Worm (Caenorhabditis elegans): ENCODE measurements around the gene jmjd-2.

jmjd-2 gene

DNA sequence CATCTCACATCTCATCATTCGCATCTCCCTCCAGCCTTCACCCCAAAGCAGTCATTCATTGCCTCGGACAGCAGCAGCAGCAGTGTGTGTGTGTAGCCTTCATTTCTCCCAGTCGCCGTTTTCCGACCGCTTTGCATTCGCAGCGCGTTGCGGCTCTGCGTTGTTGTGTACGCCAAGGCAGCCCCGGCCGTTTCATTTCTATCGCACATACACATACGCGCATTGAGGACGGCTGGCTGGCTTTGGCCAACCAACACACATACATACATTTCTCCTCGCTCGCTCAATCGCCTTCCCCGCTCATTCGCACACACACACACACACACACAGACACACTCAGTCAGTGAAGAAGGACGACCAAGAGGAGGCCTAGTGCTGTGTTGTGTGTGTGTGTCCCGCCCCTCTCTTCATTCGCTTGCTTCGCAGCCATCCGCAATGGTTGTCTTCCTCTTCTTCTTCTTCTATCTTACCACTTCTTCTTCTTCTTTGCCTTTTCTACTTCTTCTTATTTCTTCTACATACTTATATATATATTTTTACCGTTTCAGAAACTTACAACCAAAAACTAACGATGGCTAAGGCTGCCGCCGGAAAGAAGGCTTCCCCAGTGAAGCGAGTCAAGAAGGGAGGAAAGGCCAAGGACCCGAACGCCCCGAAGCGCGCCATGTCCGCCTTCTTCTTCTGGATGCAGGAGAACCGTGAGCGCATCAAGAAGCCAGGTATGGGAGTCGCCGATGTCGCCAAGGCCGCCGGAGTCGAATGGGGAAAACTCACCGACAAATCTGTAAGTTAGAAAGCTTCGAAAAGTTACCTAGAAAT lies 7.0 kb upstream of the jmjd-2 start, which contains the start of gene hmg-1.1 (continued):
- TF ChIP-seq nhr-27 (tag; optimal IDR thresholded peaks at IDR 0.05): no peak
- TF ChIP-seq madf-6 (GFP tag; IDR thresholded peaks at IDR 0.05): no peak
- peak; percentile 22; the same call in 1 of the 2 replicates for TF ChIP-seq egrh-3 (GFP tag; IDR thresholded peaks at IDR 0.05)
- 0 out of 2 replicates have a peak, but pooled peaks have one; percentile 38 for TF ChIP-seq let-526 (GFP tag; IDR thresholded peaks at IDR 0.05)
- no peak for TF ChIP-seq hmg-20 (GFP tag; IDR thresholded peaks at IDR 0.05)
- TF ChIP-seq F22D6.2 (tag; optimal IDR thresholded peaks at IDR 0.05): no peak
- TF ChIP-seq fkh-3 (tag; optimal IDR thresholded peaks at IDR 0.05): no peak
- TF ChIP-seq egl-44 (GFP tag; IDR thresholded peaks at IDR 0.05): peak; percentile 56; the same call in 1 of the 2 replicates
- TF ChIP-seq zim-3 (tag; optimal IDR thresholded peaks at IDR 0.05): peak; percentile 29
- no peak for TF ChIP-seq Y53F4B.3 (GFP tag; IDR thresholded peaks at IDR 0.05)
- no peak for TF ChIP-seq hlh-26 (GFP tag; conservative IDR thresholded peaks at IDR 0.05)
- TF ChIP-seq zfh-2 (GFP tag; conservative IDR thresholded peaks at IDR 0.05): peak; percentile 87
- no peak for TF ChIP-seq nfya-1 (tag; optimal IDR thresholded peaks at IDR 0.05; ENCODE audit: borderline replicate concordance, insufficient read depth)
- TF ChIP-seq him-1 (tag; optimal IDR thresholded peaks at IDR 0.05): no peak
- peak; percentile 87 for TF ChIP-seq ceh-27 (GFP tag; optimal IDR thresholded peaks at IDR 0.05)
- TF ChIP-seq T07F8.4 (tag; optimal IDR thresholded peaks at IDR 0.05): no peak
- TF ChIP-seq F37B4.10 (GFP tag; IDR thresholded peaks at IDR 0.05): no peak
- peak; percentile 63 for TF ChIP-seq atf-7 (tag; optimal IDR thresholded peaks at IDR 0.05)
- no peak for TF ChIP-seq lsy-27 (tag; optimal IDR thresholded peaks at IDR 0.05; ENCODE audit: borderline replicate concordance, insufficient read depth)
- TF ChIP-seq lsl-1 (GFP tag; optimal IDR thresholded peaks at IDR 0.05): peak; percentile 8
- TF ChIP-seq F39B2.1 (GFP tag; IDR thresholded peaks at IDR 0.05): no peak
- 0 out of 2 replicates have a peak, but pooled peaks have one; percentile 54 for TF ChIP-seq ekl-4 (GFP tag; IDR thresholded peaks at IDR 0.05)
- no peak for TF ChIP-seq ztf-22 (GFP tag; optimal IDR thresholded peaks at IDR 0.05)
- TF ChIP-seq unc-130 (GFP tag; optimal IDR thresholded peaks at IDR 0.05): no peak
- TF ChIP-seq tbx-9 (tag; optimal IDR thresholded peaks at IDR 0.05; ENCODE audit: borderline replicate concordance): no peak
- peak; percentile 65 for TF ChIP-seq lin-40 (tag; optimal IDR thresholded peaks at IDR 0.05)
- TF ChIP-seq snpc-1.1 (tag; optimal IDR thresholded peaks at IDR 0.05; ENCODE audit: insufficient read depth): no peak
- TF ChIP-seq T26A5.8 (tag; optimal IDR thresholded peaks at IDR 0.05): no peak
- TF ChIP-seq mxl-1 (tag; optimal IDR thresholded peaks at IDR 0.05): no peak
- TF ChIP-seq mes-4 (tag; optimal IDR thresholded peaks at IDR 0.05): no peak
- no peak for TF ChIP-seq ztf-28 (GFP tag; IDR thresholded peaks at IDR 0.05)
- TF ChIP-seq F33H1.4 (GFP tag; IDR thresholded peaks at IDR 0.05): no peak
- TF ChIP-seq aptf-2 (GFP tag; conservative IDR thresholded peaks at IDR 0.05): 0 out of 2 replicates have a peak, but pooled peaks have one; percentile 42
- peak; percentile 69 for TF ChIP-seq mcd-1 (GFP tag; IDR thresholded peaks at IDR 0.05)

DNA sequence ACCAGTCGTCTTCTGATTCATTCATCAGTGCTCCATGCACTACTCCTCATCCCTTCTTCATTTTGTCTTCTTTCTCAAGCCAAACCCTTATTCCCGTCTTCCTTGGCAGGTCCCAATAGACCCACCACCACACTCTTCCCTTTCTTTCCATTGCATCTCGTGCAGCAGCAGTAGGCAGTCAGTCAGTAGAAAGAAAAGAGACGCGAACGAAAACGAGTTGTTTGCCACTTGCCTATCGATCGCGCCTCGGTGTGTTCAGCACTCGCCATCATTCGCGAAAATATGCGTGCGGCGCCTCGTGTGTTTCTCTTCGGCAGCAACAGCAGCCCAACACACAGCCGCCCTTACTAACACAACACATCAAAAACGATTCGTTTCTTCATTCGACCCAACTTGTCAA lies 6.1 kb upstream of the jmjd-2 start:
- TF ChIP-seq nhr-80 (tag; optimal IDR thresholded peaks at IDR 0.05) (peak; percentile 42), ccch-3 (GFP tag; optimal IDR thresholded peaks at IDR 0.05) (no peak), zfh-2 (GFP tag; conservative IDR thresholded peaks at IDR 0.05) (peak; percentile 46; the same call in 1 of the 2 replicates), dox-1 (GFP tag; IDR thresholded peaks at IDR 0.05) (peak; percentile 26; the same call in 1 of the 2 replicates), egl-18 (GFP tag; IDR thresholded peaks at IDR 0.05) (0 out of 2 replicates have a peak, but pooled peaks have one; percentile 44), lin-35 (GFP tag; optimal IDR thresholded peaks at IDR 0.05) (peak in 1 of 3 experiments; percentile 0), pbrm-1 (GFP tag; IDR thresholded peaks at IDR 0.05) (peak; percentile 56; the same call in 1 of the 2 replicates), attf-5 (GFP tag; optimal IDR thresholded peaks at IDR 0.05) (peak; percentile 48), hmg-1.2 (GFP tag; IDR thresholded peaks at IDR 0.05) (peak; percentile 22; the same call in 1 of the 2 replicates), ztf-3 (GFP tag; optimal IDR thresholded peaks at IDR 0.05) (no peak), Y56A3A.18 (GFP tag; IDR thresholded peaks at IDR 0.05) (0 out of 2 replicates have a peak, but pooled peaks have one; percentile 24), F37B4.10 (GFP tag; IDR thresholded peaks at IDR 0.05) (no peak), hmg-20 (GFP tag; IDR thresholded peaks at IDR 0.05) (no peak), F39B2.1 (GFP tag; IDR thresholded peaks at IDR 0.05) (no peak), egrh-3 (GFP tag; IDR thresholded peaks at IDR 0.05) (peak; percentile 24), C06A6.2 (GFP tag; conservative IDR thresholded peaks at IDR 0.05) (0 out of 2 replicates have a peak, but pooled peaks have one; percentile 36), tbp1 (GFP tag; optimal IDR thresholded peaks at IDR 0.05) (no peak), mcd-1 (GFP tag; IDR thresholded peaks at IDR 0.05) (peak; percentile 43; the same call in 1 of the 2 replicates), lin-40 (tag; optimal IDR thresholded peaks at IDR 0.05) (peak; percentile 15)

All from whole organism, young adult.